Worm (Caenorhabditis elegans) whole organism, L2 larva: ENCODE measurements around the gene T26A5.2.

Experiments
- C34F6.9 ChIP-seq: fragments of 150-350 bp; optimal IDR thresholded peaks from 2 replicates; lab custom pipeline; 2014; ENCODE audit warnings: missing biosample characterization, missing genetic modification characterization
- F13H6.1 ChIP-seq: sonication (generic microtip); optimal IDR thresholded peaks from 2 replicates; lab custom pipeline; 2016; ENCODE audit warnings: missing genetic modification characterization, missing compliant biosample characterization
- R02D3.7 ChIP-seq: fragments of 150-350 bp; optimal IDR thresholded peaks from 2 replicates; lab custom pipeline; 2014; ENCODE audit warnings: missing biosample characterization, missing genetic modification characterization
- Y55F3AM.14 ChIP-seq: fragments of 200-800 bp; sonication (Bioruptor generic); optimal IDR thresholded peaks from 2 replicates; lab custom pipeline; 2018; ENCODE audit warnings: mild to moderate bottlenecking, missing genetic modification characterization, missing compliant biosample characterization
- alr-1 ChIP-seq: fragments of 150-350 bp; optimal IDR thresholded peaks from 2 replicates; lab custom pipeline; 2014; ENCODE audit warnings: missing biosample characterization, missing genetic modification characterization
- aly-2 ChIP-seq: fragments of 150-350 bp; optimal IDR thresholded peaks from 2 replicates; lab custom pipeline; 2014; ENCODE audit warnings: missing biosample characterization, missing genetic modification characterization
- ama-1 ChIP-seq: fragments of 150-350 bp; optimal IDR thresholded peaks from 2 replicates; lab custom pipeline; 2018; ENCODE audit warnings: inconsistent platforms
- blmp-1 ChIP-seq: sonication (generic microtip); optimal IDR thresholded peaks from 2 replicates; lab custom pipeline; 2017; ENCODE audit warnings: missing genetic modification characterization, mild to moderate bottlenecking, missing compliant biosample characterization, antibody characterized with exemption, moderate library complexity; ENCODE audit not compliant: insufficient read depth
- ceh-16 ChIP-seq: fragments of 150-350 bp; optimal IDR thresholded peaks from 2 replicates; lab custom pipeline; 2014; ENCODE audit warnings: missing biosample characterization, missing genetic modification characterization
- ceh-82 ChIP-seq: fragments of 150-350 bp; optimal IDR thresholded peaks from 2 replicates; lab custom pipeline; 2014; ENCODE audit warnings: missing biosample characterization, missing genetic modification characterization
- crh-2 ChIP-seq: sonication (generic microtip); optimal IDR thresholded peaks from 2 replicates; lab custom pipeline; 2017; ENCODE audit warnings: missing biosample characterization, missing genetic modification characterization
- elt-1 ChIP-seq: fragments of 150-350 bp; optimal IDR thresholded peaks from 2 replicates; lab custom pipeline; 2014; ENCODE audit warnings: missing biosample characterization, missing genetic modification characterization
- fos-1 ChIP-seq: fragments of 150-350 bp; optimal IDR thresholded peaks from 2 replicates; lab custom pipeline; 2014; ENCODE audit warnings: missing biosample characterization, missing genetic modification characterization
- gmeb-1 ChIP-seq: fragments of 150-350 bp; optimal IDR thresholded peaks from 2 replicates; lab custom pipeline; 2014; ENCODE audit warnings: missing biosample characterization, missing genetic modification characterization
- lin-11 ChIP-seq: fragments of 150-350 bp; sonication (generic microtip); optimal IDR thresholded peaks from 2 replicates; lab custom pipeline; 2014; ENCODE audit warnings: missing biosample characterization, missing genetic modification characterization, inconsistent platforms, mixed read lengths
- lin-13 ChIP-seq: fragments of 150-350 bp; optimal IDR thresholded peaks from 2 replicates; lab custom pipeline; 2014; ENCODE audit warnings: missing biosample characterization, missing genetic modification reagents, missing genetic modification characterization
- lin-39 ChIP-seq: fragments of 150-350 bp; optimal IDR thresholded peaks from 2 replicates; lab custom pipeline; 2014; ENCODE audit warnings: missing biosample characterization, missing genetic modification reagents, missing genetic modification characterization
- lsy-2 ChIP-seq, 2 experiments: fragments of 150-350 bp in 1 of 2; sonication (generic microtip) in 1 of 2; optimal IDR thresholded peaks; 2 replicates each; lab custom pipeline; 2014 to 2017; ENCODE audit warnings: missing biosample characterization in 2 of 2, missing genetic modification characterization in 2 of 2
- mab-5 ChIP-seq: fragments of 150-350 bp; optimal IDR thresholded peaks from 2 replicates; lab custom pipeline; 2014; ENCODE audit warnings: missing biosample characterization, missing genetic modification characterization
- mbf-1 ChIP-seq: sonication (generic microtip); optimal IDR thresholded peaks from 2 replicates; lab custom pipeline; 2017; ENCODE audit warnings: missing biosample characterization, missing genetic modification characterization
- mdl-1 ChIP-seq, 2 experiments: fragments of 150-350 bp in 1 of 2; sonication (generic microtip) in 1 of 2; optimal IDR thresholded peaks; 2 replicates each; lab custom pipeline; 2017; ENCODE audit warnings: missing biosample characterization in 2 of 2, missing genetic modification characterization in 2 of 2
- nhr-10 ChIP-seq: sonication (generic microtip); optimal IDR thresholded peaks from 2 replicates; lab custom pipeline; 2017; ENCODE audit warnings: missing biosample characterization, missing genetic modification characterization
- nhr-129 ChIP-seq: fragments of 150-350 bp; optimal IDR thresholded peaks from 2 replicates; lab custom pipeline; 2014; ENCODE audit warnings: missing biosample characterization, missing genetic modification characterization
- nhr-21 ChIP-seq: fragments of 150-350 bp; optimal IDR thresholded peaks from 2 replicates; lab custom pipeline; 2014; ENCODE audit warnings: missing biosample characterization, missing genetic modification characterization
- nhr-237 ChIP-seq: fragments of 150-350 bp; optimal IDR thresholded peaks from 2 replicates; lab custom pipeline; 2014; ENCODE audit warnings: missing biosample characterization, missing genetic modification characterization
- nhr-25 ChIP-seq: fragments of 150-350 bp; sonication (generic microtip); optimal IDR thresholded peaks from 3 replicates; lab custom pipeline; 2014; ENCODE audit warnings: missing biosample characterization, missing genetic modification characterization
- nhr-6 ChIP-seq: fragments of 150-350 bp; optimal IDR thresholded peaks from 2 replicates; lab custom pipeline; 2014; ENCODE audit warnings: missing biosample characterization, missing genetic modification characterization
- nhr-77 ChIP-seq: fragments of 150-350 bp; optimal IDR thresholded peaks from 2 replicates; lab custom pipeline; 2014; ENCODE audit warnings: missing biosample characterization, missing genetic modification characterization
- peb-1 ChIP-seq: fragments of 150-350 bp; optimal IDR thresholded peaks from 2 replicates; lab custom pipeline; 2014; ENCODE audit warnings: missing biosample characterization, missing genetic modification characterization
- sem-4 ChIP-seq: fragments of 150-350 bp; optimal IDR thresholded peaks from 2 replicates; lab custom pipeline; 2014; ENCODE audit warnings: missing biosample characterization, missing genetic modification reagents, missing genetic modification characterization
- sma-3 ChIP-seq: sonication (generic microtip); optimal IDR thresholded peaks from 2 replicates; lab custom pipeline; 2016; ENCODE audit warnings: missing genetic modification reagents, missing genetic modification characterization, missing compliant biosample characterization
- sma-9 ChIP-seq, 2 experiments: fragments of 150-350 bp in 1 of 2; sonication (generic microtip) in 1 of 2; optimal IDR thresholded peaks; 2 replicates each; lab custom pipeline; 2014 to 2016; ENCODE audit warnings: missing genetic modification characterization in 2 of 2, mild to moderate bottlenecking in 1 of 2, missing biosample characterization in 1 of 2, missing compliant biosample characterization in 1 of 2, missing genetic modification reagents in 1 of 2, moderate library complexity in 1 of 2
- snpc-4 ChIP-seq: fragments of 150-350 bp; optimal IDR thresholded peaks from 2 replicates; lab custom pipeline; 2014; ENCODE audit warnings: missing biosample characterization, missing genetic modification characterization
- unc-39 ChIP-seq: fragments of 150-350 bp; optimal IDR thresholded peaks from 2 replicates; lab custom pipeline; 2014; ENCODE audit warnings: missing biosample characterization, missing genetic modification characterization
- unc-55 ChIP-seq: fragments of 150-350 bp; sonication (generic microtip); optimal IDR thresholded peaks from 3 replicates; lab custom pipeline; 2014; ENCODE audit warnings: missing biosample characterization, missing genetic modification reagents, missing genetic modification characterization
- unc-62 ChIP-seq: fragments of 150-350 bp; optimal IDR thresholded peaks from 2 replicates; lab custom pipeline; 2014; ENCODE audit warnings: missing biosample characterization, missing genetic modification reagents, missing genetic modification characterization
- zag-1 ChIP-seq: fragments of 150-350 bp; optimal IDR thresholded peaks from 2 replicates; lab custom pipeline; 2014; ENCODE audit warnings: missing biosample characterization, missing genetic modification characterization
- ztf-11 ChIP-seq: sonication (generic microtip); optimal IDR thresholded peaks from 2 replicates; lab custom pipeline; 2017; ENCODE audit warnings: missing biosample characterization, missing genetic modification characterization
- ztf-4 ChIP-seq: fragments of 150-350 bp; optimal IDR thresholded peaks from 2 replicates; lab custom pipeline; 2014; ENCODE audit warnings: missing biosample characterization, missing genetic modification characterization

Gene T26A5.2

ce11 chrIII:6462610-6463009, 4.5 kb upstream of the T26A5.2 start, which contains the start of gene T26A5.8 (continued):
- TF ChIP-seq nhr-10 (tag; lab: Kevin White, UChicago), result no peak
- TF ChIP-seq mbf-1 (tag; lab: Kevin White, UChicago), result no peak
- no peak for TF ChIP-seq R02D3.7

ce11 chrIII:6463679-6464078, 3.4 kb upstream of the T26A5.2 start, which contains the start of gene dlc-1:
TSS of gene dlc-1 (minus strand) at chrIII:6463779.
- TF ChIP-seq sma-9 (GFP tag; optimal IDR thresholded peaks at IDR 0.05; lab: Kevin White, UChicago) (no peak), sma-9 (tag; optimal IDR thresholded peaks at IDR 0.05; lab: Kevin White, UChicago) (no peak), unc-62 (GFP tag; lab: Kevin White, UChicago) (no peak), gmeb-1 (no peak), nhr-21 (tag; lab: Kevin White, UChicago) (no peak)

DNA sequence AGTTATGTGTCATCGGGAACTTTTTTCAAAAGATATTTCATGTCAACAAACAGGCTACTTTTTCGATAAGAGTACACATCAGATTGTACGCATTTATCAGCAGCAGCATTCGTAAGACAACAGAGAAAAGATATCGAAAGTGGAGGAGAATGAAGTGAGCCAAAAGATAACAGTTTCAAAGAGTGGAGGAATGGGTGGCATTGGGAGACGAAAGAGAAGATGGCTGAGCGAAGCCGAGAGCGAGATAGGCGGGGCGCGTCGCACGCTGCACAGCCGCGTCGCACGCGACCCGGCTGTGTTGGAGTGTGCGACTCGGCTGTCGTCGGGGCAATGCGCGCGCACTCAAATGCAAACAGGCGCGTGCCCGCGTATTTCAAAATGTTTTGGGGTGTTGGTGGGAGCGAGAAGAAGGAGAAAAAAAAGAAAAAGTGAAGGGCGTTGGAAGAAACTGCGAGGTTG, 3.0 kb upstream of the T26A5.2 start:
- peak; percentile 73 for TF ChIP-seq zag-1 (tag; lab: Kevin White, UChicago)
- no peak for TF ChIP-seq aly-2 (tag; lab: Kevin White, UChicago)
- TF ChIP-seq gmeb-1, result peak; percentile 85
- TF ChIP-seq alr-1, result no peak
- TF ChIP-seq R02D3.7, result no peak
- TF ChIP-seq ztf-4 (tag; lab: Kevin White, UChicago), result peak; percentile 43
- peak; percentile 89 for TF ChIP-seq Y55F3AM.14 (GFP tag; lab: Kevin White, UChicago)
- TF ChIP-seq mab-5 (tag; lab: Kevin White, UChicago), result peak; percentile 79
- no peak for TF ChIP-seq mbf-1 (tag; lab: Kevin White, UChicago)
- peak; percentile 65 for TF ChIP-seq blmp-1 (tag; lab: Kevin White, UChicago)
- peak; percentile 68 for TF ChIP-seq sem-4
- no peak for TF ChIP-seq elt-1
- TF ChIP-seq snpc-4 (tag; lab: Kevin White, UChicago), result peak; percentile 40
- TF ChIP-seq ceh-82, result peak; percentile 66
- TF ChIP-seq ama-1 (lab: Kevin White, UChicago), result peak; percentile 85
- peak; percentile 83 for TF ChIP-seq nhr-129 (tag; lab: Kevin White, UChicago)
- peak; percentile 66 for TF ChIP-seq lin-13 (GFP tag; lab: Kevin White, UChicago)
- TF ChIP-seq unc-39, result no peak
- TF ChIP-seq nhr-6 (tag; lab: Kevin White, UChicago), result peak; percentile 10
- no peak for TF ChIP-seq ztf-11 (tag; lab: Kevin White, UChicago)
- no peak for TF ChIP-seq lin-39 (tag; lab: Kevin White, UChicago)
- TF ChIP-seq sma-3 (GFP tag; lab: Kevin White, UChicago), result peak; percentile 91
- TF ChIP-seq unc-55 (GFP tag; lab: Kevin White, UChicago), result peak; percentile 85
- no peak for TF ChIP-seq nhr-237 (tag; lab: Kevin White, UChicago)
- peak; percentile 80 for TF ChIP-seq sma-9 (GFP tag; optimal IDR thresholded peaks at IDR 0.05; lab: Kevin White, UChicago)
- no peak for TF ChIP-seq sma-9 (tag; optimal IDR thresholded peaks at IDR 0.05; lab: Kevin White, UChicago)
- peak; percentile 86 for TF ChIP-seq nhr-21 (tag; lab: Kevin White, UChicago)
- peak; percentile 85 to 92 for TF ChIP-seq mdl-1 (tag; optimal IDR thresholded peaks at IDR 0.05; lab: Kevin White, UChicago)
- no peak for TF ChIP-seq nhr-25 (tag; lab: Kevin White, UChicago)
- TF ChIP-seq fos-1 (tag; lab: Kevin White, UChicago), result peak; percentile 98
- peak; percentile 67 for TF ChIP-seq lin-11 (tag; lab: Kevin White, UChicago)
- peak; percentile 79 for TF ChIP-seq C34F6.9 (tag; lab: Kevin White, UChicago)
- no peak for TF ChIP-seq nhr-10 (tag; lab: Kevin White, UChicago)
- TF ChIP-seq crh-2 (tag; lab: Kevin White, UChicago), result peak; percentile 88
- TF ChIP-seq peb-1 (tag; lab: Kevin White, UChicago), result peak; percentile 1
- peak; percentile 62 for TF ChIP-seq ceh-16
- peak; percentile 94 for TF ChIP-seq F13H6.1 (tag; lab: Kevin White, UChicago)
- peak; percentile 75 to 83 for TF ChIP-seq lsy-2 (tag; optimal IDR thresholded peaks at IDR 0.05; lab: Kevin White, UChicago)
- no peak for TF ChIP-seq nhr-77 (tag; lab: Kevin White, UChicago)
